Worm (Caenorhabditis elegans) whole organism, L3 larva: ENCODE measurements around the gene C02B8.6.

Experiments
- R02D3.7 ChIP-seq: fragments of 150-350 bp; optimal IDR thresholded peaks from 2 replicates; lab custom pipeline; 2014; ENCODE audit warnings: missing biosample characterization, missing genetic modification characterization
- ama-1 ChIP-seq: fragments of 150-350 bp; optimal IDR thresholded peaks from 2 replicates; lab custom pipeline; 2018
- ceh-9 ChIP-seq: sonication (generic microtip); optimal IDR thresholded peaks from 2 replicates; lab custom pipeline; 2018; ENCODE audit warnings: missing biosample characterization, missing genetic modification characterization
- egl-27 ChIP-seq: sonication (generic microtip); optimal IDR thresholded peaks from 4 replicates; lab custom pipeline; 2017; ENCODE audit warnings: missing biosample characterization, missing genetic modification reagents, missing genetic modification characterization
- elt-1 ChIP-seq: fragments of 150-350 bp; optimal IDR thresholded peaks from 2 replicates; lab custom pipeline; 2014; ENCODE audit warnings: missing biosample characterization, missing genetic modification characterization
- nhr-76 ChIP-seq: fragments of 150-350 bp; sonication (generic microtip); optimal IDR thresholded peaks from 5 replicates; lab custom pipeline; 2014; ENCODE audit warnings: missing biosample characterization, missing genetic modification characterization
- nhr-77 ChIP-seq: fragments of 150-350 bp; optimal IDR thresholded peaks from 2 replicates; lab custom pipeline; 2014; ENCODE audit warnings: missing biosample characterization, missing genetic modification characterization
- pqm-1 ChIP-seq: fragments of 150-350 bp; optimal IDR thresholded peaks from 2 replicates; lab custom pipeline; 2017; ENCODE audit warnings: missing biosample characterization, missing genetic modification characterization, inconsistent platforms
- skn-1 ChIP-seq: fragments of 150-350 bp; optimal IDR thresholded peaks from 2 replicates; lab custom pipeline; 2014; ENCODE audit warnings: missing biosample characterization, missing genetic modification characterization
- unc-62 ChIP-seq: fragments of 150-350 bp; sonication (generic microtip); optimal IDR thresholded peaks from 4 replicates; lab custom pipeline; 2014; ENCODE audit warnings: missing biosample characterization, missing genetic modification reagents, missing genetic modification characterization
- ztf-11 ChIP-seq: fragments of 150-350 bp; optimal IDR thresholded peaks from 2 replicates; lab custom pipeline; 2014; ENCODE audit warnings: missing biosample characterization, missing genetic modification characterization

ce11 chrX:8156502-8156901 lies 20.4 kb upstream of the C02B8.6 start:
- TF ChIP-seq nhr-76 (tag; lab: Kevin White, UChicago) (no peak), pqm-1 (tag; lab: Kevin White, UChicago) (peak; percentile 20), ztf-11 (tag; lab: Kevin White, UChicago) (no peak), elt-1 (tag; lab: Kevin White, UChicago) (no peak), nhr-77 (no peak), unc-62 (GFP tag; lab: Kevin White, UChicago) (no peak), egl-27 (tag; lab: Kevin White, UChicago) (peak; percentile 21), skn-1 (tag; lab: Kevin White, UChicago) (no peak), ceh-9 (no peak), ama-1 (lab: Kevin White, UChicago) (no peak), R02D3.7 (tag; lab: Kevin White, UChicago) (no peak)
